Fruit fly (Drosophila melanogaster) whole organism, wandering third instar larva: Measurements from ENCODE around the gene scf.
A peak's percentile ranks its signal among the peaks of the same experiment; 100 is the strongest.

Experiments used
- br ChIP-seq: fragments of 200-800 bp; sonication (Bioruptor generic); optimal IDR thresholded peaks from 2 replicates; lab custom pipeline; 2016; ENCODE audit warnings: missing biosample characterization, missing genetic modification characterization
- dmrt93B ChIP-seq: fragments of 200-800 bp; sonication (Bioruptor generic); optimal IDR thresholded peaks from 2 replicates; lab custom pipeline; 2018; ENCODE audit warnings: missing biosample characterization, mild to moderate bottlenecking, missing genetic modification characterization
- fru ChIP-seq: fragments of 200-800 bp; sonication (Bioruptor generic); optimal IDR thresholded peaks from 3 replicates; lab custom pipeline; 2016; ENCODE audit warnings: missing biosample characterization, mild to moderate bottlenecking, missing genetic modification characterization
- usp ChIP-seq: fragments of >200 bp; optimal IDR thresholded peaks from 2 replicates; lab custom pipeline; 2017; ENCODE audit warnings: missing biosample characterization, missing genetic modification characterization

DNA sequence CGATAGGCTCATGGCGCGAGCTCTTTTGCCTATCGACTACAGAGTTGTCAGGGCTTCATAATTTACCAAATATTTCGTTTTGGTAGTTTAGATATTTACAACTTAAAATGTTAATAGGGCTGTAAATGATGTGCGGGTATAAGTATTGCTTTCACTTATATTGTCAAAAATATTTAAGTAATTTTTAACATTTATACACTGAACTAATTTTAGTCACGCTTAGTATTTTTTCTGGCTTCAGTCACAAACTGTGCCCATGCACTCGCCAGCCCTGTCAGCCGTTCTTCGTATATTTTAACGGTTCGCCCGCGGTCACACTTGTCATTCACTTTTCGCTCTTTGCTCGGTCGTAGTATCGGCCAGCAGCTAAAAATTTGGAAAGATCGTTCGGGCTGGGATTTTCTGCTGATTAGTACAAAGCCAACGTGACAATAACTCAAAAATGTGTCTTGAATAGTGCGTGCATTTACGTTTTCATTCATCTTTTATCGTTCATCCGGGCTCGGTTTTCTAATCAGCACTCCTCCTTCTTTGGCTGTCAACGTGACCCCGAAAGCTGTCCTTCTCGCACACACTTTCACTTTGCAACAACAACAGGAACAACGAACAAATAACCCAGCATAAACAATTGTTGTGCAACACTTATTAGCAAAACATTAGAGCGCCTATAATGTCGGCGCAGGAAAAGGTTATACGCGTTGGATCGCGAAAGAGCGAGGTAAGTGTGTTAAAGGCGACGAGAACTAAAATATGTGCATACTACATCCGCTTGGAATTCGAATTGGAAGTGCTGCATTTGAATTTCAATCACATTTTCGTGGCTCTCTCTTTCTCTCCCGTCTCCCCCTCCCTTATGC, 36.3 kb downstream of the scf start, which contains the start of the genes Hmbs and CG2211:
- TF ChIP-seq dmrt93B (GFP tag; lab: Kevin White, UChicago), result no peak
- TF ChIP-seq fru (GFP tag; lab: Kevin White, UChicago), result peak; percentile 83
- TF ChIP-seq br (GFP tag; lab: Kevin White, UChicago), result peak; percentile 73
- no peak for TF ChIP-seq usp
